Comparison of ENCODE assay signal across 3 worm cellular contexts in the genomic region with DNA sequence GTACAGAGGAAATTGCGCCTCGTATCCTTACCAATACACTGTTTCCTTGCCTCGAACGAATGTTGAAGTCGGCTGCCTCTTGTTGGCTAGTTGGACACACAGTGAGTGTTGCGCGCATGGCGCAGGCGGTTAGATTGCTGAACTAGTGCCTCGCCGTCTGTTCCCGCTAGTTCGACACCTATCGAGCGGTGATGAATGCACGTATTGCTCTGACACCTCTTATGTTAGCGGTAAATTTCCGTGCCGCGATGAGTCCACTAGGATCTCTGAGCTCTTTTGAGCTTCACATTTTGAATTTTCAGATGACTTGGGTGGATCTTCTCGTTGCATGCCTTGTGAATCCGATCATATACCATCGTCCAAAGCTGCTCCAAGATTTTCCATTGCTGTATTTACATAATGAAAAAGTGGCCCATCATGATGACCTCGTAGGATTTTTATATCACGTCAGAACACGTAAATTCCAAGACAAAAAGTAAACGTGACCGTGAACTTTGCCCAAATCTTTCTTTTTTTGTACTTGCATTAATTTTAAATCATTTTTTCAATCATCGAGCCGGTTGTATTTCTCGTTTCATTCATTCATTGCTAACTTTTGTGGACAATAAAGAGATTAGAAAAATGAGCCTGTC.
TF ChIP-seq lines count a peak whose summit lies in the region.

A gene (plus strand): TSS at position 341 of the 632 bp plus-strand sequence.

TF ChIP-seq in whole organism, L1 larva, 84 proteins besides CTCF, POLR2A, EP300 and RAD21 (continued from another document and continues in another):
- TF ChIP-seq unc-30 (tag; optimal IDR thresholded peaks at IDR 0.05; lab: Kevin White, UChicago) (no peak), sox-4 (tag; optimal IDR thresholded peaks at IDR 0.05; lab: Kevin White, UChicago) (no peak), tlp-1 (tag; optimal IDR thresholded peaks at IDR 0.05; lab: Kevin White, UChicago) (no peak), F16B12.6 (tag; optimal IDR thresholded peaks at IDR 0.05; lab: Kevin White, UChicago) (no peak), snpc-4 (tag; optimal IDR thresholded peaks at IDR 0.05; lab: Kevin White, UChicago) (no peak), zip-4 (GFP tag; optimal IDR thresholded peaks at IDR 0.05; lab: Kevin White, UChicago) (peak; percentile 5), hpl-2 (GFP tag; optimal IDR thresholded peaks at IDR 0.05; lab: Kevin White, UChicago) (no peak), egl-13 (tag; optimal IDR thresholded peaks at IDR 0.05; lab: Kevin White, UChicago) (peak; percentile 47), grh-1 (GFP tag; IDR thresholded peaks at IDR 0.05; lab: Robert Waterston, UW) (peak; percentile 11; the same call in 1 of the 2 replicates), elt-2 (tag; optimal IDR thresholded peaks at IDR 0.05; lab: Kevin White, UChicago) (peak; percentile 58), hlh-17 (GFP tag; optimal IDR thresholded peaks at IDR 0.05; lab: Kevin White, UChicago; ENCODE audit: borderline replicate concordance) (no peak), irx-1 (tag; optimal IDR thresholded peaks at IDR 0.05; lab: Kevin White, UChicago) (peak; percentile 45), ztf-4 (tag; optimal IDR thresholded peaks at IDR 0.05; lab: Kevin White, UChicago) (peak; percentile 61), lin-13 (GFP tag; optimal IDR thresholded peaks at IDR 0.05; lab: Kevin White, UChicago) (peak; percentile 11), nhr-71 (tag; optimal IDR thresholded peaks at IDR 0.05; lab: Kevin White, UChicago) (peak; percentile 80), nhr-77 (tag; optimal IDR thresholded peaks at IDR 0.05; lab: Kevin White, UChicago) (peak; percentile 35), skn-1 (tag; optimal IDR thresholded peaks at IDR 0.05; lab: Kevin White, UChicago) (peak; percentile 79), egl-27 (tag; optimal IDR thresholded peaks at IDR 0.05; lab: Kevin White, UChicago) (no peak), C04F5.9 (tag; optimal IDR thresholded peaks at IDR 0.05; lab: Kevin White, UChicago) (no peak), lin-15B (tag; optimal IDR thresholded peaks at IDR 0.05; lab: Kevin White, UChicago) (no peak), xbp-1 (tag; optimal IDR thresholded peaks at IDR 0.05; lab: Kevin White, UChicago) (peak; percentile 61), efl-3 (GFP tag; optimal IDR thresholded peaks at IDR 0.05; lab: Kevin White, UChicago) (peak; percentile 0), dpl-1 (GFP tag; optimal IDR thresholded peaks at IDR 0.05; lab: Kevin White, UChicago) (peak; percentile 43 to 54 (median 51)), mdl-1 (tag; optimal IDR thresholded peaks at IDR 0.05; lab: Kevin White, UChicago) (peak in 1 of 2 experiments; percentile 72), sptf-1 (tag; optimal IDR thresholded peaks at IDR 0.05; lab: Kevin White, UChicago) (no peak), unc-130 (tag; optimal IDR thresholded peaks at IDR 0.05; lab: Kevin White, UChicago) (peak; percentile 72), swsn-7 (tag; optimal IDR thresholded peaks at IDR 0.05; lab: Kevin White, UChicago) (peak; percentile 72), nhr-237 (tag; optimal IDR thresholded peaks at IDR 0.05; lab: Kevin White, UChicago) (no peak), Y116A8C.19 (tag; optimal IDR thresholded peaks at IDR 0.05; lab: Kevin White, UChicago; ENCODE audit: borderline replicate concordance) (no peak), tbx-2 (tag; optimal IDR thresholded peaks at IDR 0.05; lab: Kevin White, UChicago) (peak; percentile 41), unc-62 (GFP tag; optimal IDR thresholded peaks at IDR 0.05; lab: Kevin White, UChicago) (no peak), aly-2 (tag; optimal IDR thresholded peaks at IDR 0.05; lab: Kevin White, UChicago) (no peak), vab-15 (tag; optimal IDR thresholded peaks at IDR 0.05; lab: Kevin White, UChicago) (peak; percentile 3), fkh-10 (GFP tag; optimal IDR thresholded peaks at IDR 0.05; lab: Kevin White, UChicago) (no peak), isw-1 (GFP tag; IDR thresholded peaks at IDR 0.05; lab: Robert Waterston, UW) (no peak), zag-1 (tag; optimal IDR thresholded peaks at IDR 0.05; lab: Kevin White, UChicago) (no peak), unc-98 (GFP tag; IDR thresholded peaks at IDR 0.05; lab: Robert Waterston, UW) (no peak), ceh-82 (tag; optimal IDR thresholded peaks at IDR 0.05; lab: Kevin White, UChicago) (peak; percentile 47 to 67 (median 55)), ceh-90 (tag; optimal IDR thresholded peaks at IDR 0.05; lab: Kevin White, UChicago) (no peak), hlh-4 (tag; optimal IDR thresholded peaks at IDR 0.05; lab: Kevin White, UChicago) (no peak), lir-3 (tag; optimal IDR thresholded peaks at IDR 0.05; lab: Kevin White, UChicago; ENCODE audit: poor library complexity) (peak; percentile 39)

TF ChIP-seq in whole organism, L3 larva, 47 proteins besides CTCF, POLR2A, EP300 and RAD21 (continued from another document):
- no peak for TF ChIP-seq ceh-9 (tag; optimal IDR thresholded peaks at IDR 0.05; lab: Kevin White, UChicago)
- no peak for TF ChIP-seq zag-1 (tag; optimal IDR thresholded peaks at IDR 0.05; lab: Kevin White, UChicago)
- peak; percentile 60 for TF ChIP-seq nhr-23 (tag; optimal IDR thresholded peaks at IDR 0.05; lab: Kevin White, UChicago)
- TF ChIP-seq mml-1 (tag; optimal IDR thresholded peaks at IDR 0.05; lab: Kevin White, UChicago): no peak
- TF ChIP-seq mdl-1 (tag; optimal IDR thresholded peaks at IDR 0.05; lab: Kevin White, UChicago): no peak
- TF ChIP-seq aly-2 (tag; optimal IDR thresholded peaks at IDR 0.05; lab: Kevin White, UChicago): no peak
- peak; percentile 0 for TF ChIP-seq elt-1 (tag; optimal IDR thresholded peaks at IDR 0.05; lab: Kevin White, UChicago)
- TF ChIP-seq nhr-67 (tag; optimal IDR thresholded peaks at IDR 0.05; lab: Kevin White, UChicago): no peak
- TF ChIP-seq ztf-11 (tag; optimal IDR thresholded peaks at IDR 0.05; lab: Kevin White, UChicago): no peak
- TF ChIP-seq nhr-12 (tag; optimal IDR thresholded peaks at IDR 0.05; lab: Kevin White, UChicago): no peak
- TF ChIP-seq ZK546.5 (tag; optimal IDR thresholded peaks at IDR 0.05; lab: Kevin White, UChicago): no peak
- peak in 1 of 3 experiments; percentile 4 for TF ChIP-seq elt-3 (tag; optimal IDR thresholded peaks at IDR 0.05; lab: Kevin White, UChicago)
- TF ChIP-seq nhr-25 (tag; optimal IDR thresholded peaks at IDR 0.05; lab: Kevin White, UChicago): peak; percentile 65
- peak; percentile 96 for TF ChIP-seq lin-39 (tag; optimal IDR thresholded peaks at IDR 0.05; lab: Kevin White, UChicago)
- peak; percentile 75 for TF ChIP-seq ztf-4 (tag; optimal IDR thresholded peaks at IDR 0.05; lab: Kevin White, UChicago)
- TF ChIP-seq nhr-77 (tag; optimal IDR thresholded peaks at IDR 0.05; lab: Kevin White, UChicago): no peak
- TF ChIP-seq fos-1 (tag; optimal IDR thresholded peaks at IDR 0.05; lab: Kevin White, UChicago): no peak
- no peak for TF ChIP-seq fkh-10 (GFP tag; optimal IDR thresholded peaks at IDR 0.05; lab: Kevin White, UChicago)
- TF ChIP-seq ceh-28 (tag; optimal IDR thresholded peaks at IDR 0.05; lab: Kevin White, UChicago): no peak
- TF ChIP-seq pha-4 (tag; optimal IDR thresholded peaks at IDR 0.05; lab: Kevin White, UChicago): peak; percentile 78
- TF ChIP-seq ceh-16 (tag; optimal IDR thresholded peaks at IDR 0.05; lab: Kevin White, UChicago): peak; percentile 42
- peak; percentile 80 for TF ChIP-seq ama-1 (optimal IDR thresholded peaks at IDR 0.05; lab: Kevin White, UChicago)
- no peak for TF ChIP-seq jun-1 (tag; optimal IDR thresholded peaks at IDR 0.05; lab: Kevin White, UChicago)
- no peak for TF ChIP-seq unc-62 (GFP tag; optimal IDR thresholded peaks at IDR 0.05; lab: Kevin White, UChicago)
- TF ChIP-seq snpc-4 (tag; optimal IDR thresholded peaks at IDR 0.05; lab: Kevin White, UChicago): peak; percentile 45
- no peak for TF ChIP-seq nhr-28 (tag; optimal IDR thresholded peaks at IDR 0.05; lab: Kevin White, UChicago)
- TF ChIP-seq tbx-2 (tag; optimal IDR thresholded peaks at IDR 0.05; lab: Kevin White, UChicago): peak; percentile 78
- TF ChIP-seq fkh-2 (tag; optimal IDR thresholded peaks at IDR 0.05; lab: Kevin White, UChicago): no peak
- TF ChIP-seq daf-12 (tag; optimal IDR thresholded peaks at IDR 0.05; lab: Kevin White, UChicago): no peak
- TF ChIP-seq lin-15B (tag; optimal IDR thresholded peaks at IDR 0.05; lab: Kevin White, UChicago): peak; percentile 43

TF ChIP-seq in whole organism, young adult, 124 proteins besides CTCF, POLR2A, EP300 and RAD21 (continued from another document and continues in another):
- TF ChIP-seq hlh-12 (tag; optimal IDR thresholded peaks at IDR 0.05; lab: Kevin White, UChicago) (peak; percentile 81), nhr-80 (tag; optimal IDR thresholded peaks at IDR 0.05; lab: Kevin White, UChicago) (peak; percentile 42), snpc-1.3 (tag; optimal IDR thresholded peaks at IDR 0.05; lab: Kevin White, UChicago; ENCODE audit: insufficient read depth) (peak; percentile 85), egl-18 (GFP tag; IDR thresholded peaks at IDR 0.05; lab: Robert Waterston, UW) (peak; percentile 85; the same call in 1 of the 2 replicates), hrde-1 (tag; optimal IDR thresholded peaks at IDR 0.05; lab: Kevin White, UChicago; ENCODE audit: borderline replicate concordance) (peak; percentile 92), chd-7 (tag; optimal IDR thresholded peaks at IDR 0.05; lab: Kevin White, UChicago) (peak; percentile 92), lin-26 (GFP tag; IDR thresholded peaks at IDR 0.05; lab: Robert Waterston, UW) (peak; percentile 97), unc-62 (GFP tag; optimal IDR thresholded peaks at IDR 0.05; lab: Kevin White, UChicago) (peak; percentile 54), mes-4 (tag; optimal IDR thresholded peaks at IDR 0.05; lab: Kevin White, UChicago) (peak; percentile 84), F10E7.11 (tag; optimal IDR thresholded peaks at IDR 0.05; lab: Kevin White, UChicago) (peak; percentile 78), akir-1 (GFP tag; optimal IDR thresholded peaks at IDR 0.05; lab: Kevin White, UChicago) (peak; percentile 86), F39B2.1 (GFP tag; IDR thresholded peaks at IDR 0.05; lab: Robert Waterston, UW) (no peak), F23B12.7 (tag; optimal IDR thresholded peaks at IDR 0.05; lab: Kevin White, UChicago; ENCODE audit: insufficient read depth) (peak; percentile 73), C06A6.2 (GFP tag; conservative IDR thresholded peaks at IDR 0.05; lab: Robert Waterston, UW) (peak; percentile 65; the same call in 1 of the 2 replicates), let-526 (GFP tag; IDR thresholded peaks at IDR 0.05; lab: Robert Waterston, UW) (peak; percentile 90), nhr-27 (tag; optimal IDR thresholded peaks at IDR 0.05; lab: Kevin White, UChicago) (peak; percentile 31), pbrm-1 (GFP tag; IDR thresholded peaks at IDR 0.05; lab: Robert Waterston, UW) (peak; percentile 88), tlf-1 (GFP tag; optimal IDR thresholded peaks at IDR 0.05; lab: Kevin White, UChicago) (peak; percentile 49), snpc-3.4 (tag; optimal IDR thresholded peaks at IDR 0.05; lab: Kevin White, UChicago) (peak; percentile 78), zfh-2 (GFP tag; conservative IDR thresholded peaks at IDR 0.05; lab: Robert Waterston, UW) (no peak), cebp-1 (GFP tag; IDR thresholded peaks at IDR 0.05; lab: Robert Waterston, UW) (peak; percentile 72), cebp-1 (tag; optimal IDR thresholded peaks at IDR 0.05; lab: Kevin White, UChicago) (peak; percentile 85), atf-7 (tag; optimal IDR thresholded peaks at IDR 0.05; lab: Kevin White, UChicago) (peak; percentile 77), rcor-1 (GFP tag; IDR thresholded peaks at IDR 0.05; lab: Robert Waterston, UW) (peak; percentile 84), B0035.1 (tag; optimal IDR thresholded peaks at IDR 0.05; lab: Kevin White, UChicago) (peak; percentile 70), madf-3 (GFP tag; IDR thresholded peaks at IDR 0.05; lab: Robert Waterston, UW) (peak; percentile 86), ztf-18 (tag; optimal IDR thresholded peaks at IDR 0.05; lab: Kevin White, UChicago) (peak; percentile 81), pha-4 (tag; optimal IDR thresholded peaks at IDR 0.05; lab: Kevin White, UChicago) (no peak), ZK185.1 (tag; optimal IDR thresholded peaks at IDR 0.05; lab: Kevin White, UChicago; ENCODE audit: poor library complexity, severe bottlenecking) (peak; percentile 91), F37B4.10 (GFP tag; IDR thresholded peaks at IDR 0.05; lab: Robert Waterston, UW) (0 out of 2 replicates have a peak, but pooled peaks have one; percentile 81), dox-1 (GFP tag; IDR thresholded peaks at IDR 0.05; lab: Robert Waterston, UW) (peak; percentile 93; the same call in 1 of the 2 replicates), ztf-3 (GFP tag; optimal IDR thresholded peaks at IDR 0.05; lab: Kevin White, UChicago) (no peak), ceh-79 (tag; optimal IDR thresholded peaks at IDR 0.05; lab: Kevin White, UChicago) (peak; percentile 82), F49E8.2 (tag; optimal IDR thresholded peaks at IDR 0.05; lab: Kevin White, UChicago; ENCODE audit: insufficient read depth) (peak; percentile 84), ets-4 (GFP tag; optimal IDR thresholded peaks at IDR 0.05; lab: Kevin White, UChicago) (peak; percentile 82), ztf-28 (GFP tag; IDR thresholded peaks at IDR 0.05; lab: Robert Waterston, UW) (peak; percentile 88), madf-8 (GFP tag; conservative IDR thresholded peaks at IDR 0.05; lab: Robert Waterston, UW) (peak; percentile 37; the same call in 1 of the 2 replicates), ceh-40 (GFP tag; IDR thresholded peaks at IDR 0.05; lab: Robert Waterston, UW) (peak; percentile 78; the same call in 1 of the 2 replicates), Y67H2A.10 (GFP tag; conservative IDR thresholded peaks at IDR 0.05; lab: Robert Waterston, UW) (0 out of 2 replicates have a peak, but pooled peaks have one; percentile 56), Y95B8A.8 (GFP tag; IDR thresholded peaks at IDR 0.05; lab: Robert Waterston, UW) (peak; percentile 85; the same call in 1 of the 2 replicates), F55B11.4 (tag; optimal IDR thresholded peaks at IDR 0.05; lab: Kevin White, UChicago; ENCODE audit: borderline replicate concordance, insufficient read depth) (no peak), repo-1 (tag; optimal IDR thresholded peaks at IDR 0.05; lab: Kevin White, UChicago) (peak; percentile 94), F57A8.1 (GFP tag; optimal IDR thresholded peaks at IDR 0.05; lab: Kevin White, UChicago) (peak; percentile 74), lag-1 (GFP tag; IDR thresholded peaks at IDR 0.05; lab: Robert Waterston, UW) (no peak), ztf-25 (GFP tag; IDR thresholded peaks at IDR 0.05; lab: Robert Waterston, UW) (peak; percentile 87), ccch-3 (GFP tag; optimal IDR thresholded peaks at IDR 0.05; lab: Kevin White, UChicago) (peak; percentile 14), somi-1 (GFP tag; optimal IDR thresholded peaks at IDR 0.05; lab: Kevin White, UChicago) (peak; percentile 88), rec-8 (tag; optimal IDR thresholded peaks at IDR 0.05; lab: Kevin White, UChicago) (peak; percentile 91 to 96), B0261.1 (tag; optimal IDR thresholded peaks at IDR 0.05; lab: Kevin White, UChicago) (peak; percentile 99), him-1 (tag; optimal IDR thresholded peaks at IDR 0.05; lab: Kevin White, UChicago) (peak; percentile 97), bed-2 (GFP tag; IDR thresholded peaks at IDR 0.05; lab: Robert Waterston, UW) (peak; percentile 59; the same call in 1 of the 2 replicates), sea-2 (GFP tag; IDR thresholded peaks at IDR 0.05; lab: Robert Waterston, UW) (peak; percentile 74; the same call in 1 of the 2 replicates), ekl-4 (GFP tag; IDR thresholded peaks at IDR 0.05; lab: Robert Waterston, UW) (peak; percentile 89), let-607 (tag; optimal IDR thresholded peaks at IDR 0.05; lab: Kevin White, UChicago) (peak; percentile 54 to 76), lin-54 (GFP tag; optimal IDR thresholded peaks at IDR 0.05; lab: Kevin White, UChicago) (peak; percentile 81), hmg-20 (GFP tag; IDR thresholded peaks at IDR 0.05; lab: Robert Waterston, UW) (peak; percentile 71; the same call in 1 of the 2 replicates), B0019.2 (GFP tag; conservative IDR thresholded peaks at IDR 0.05; lab: Robert Waterston, UW) (peak; percentile 76), egrh-3 (GFP tag; IDR thresholded peaks at IDR 0.05; lab: Robert Waterston, UW) (peak; percentile 52), ceh-58 (GFP tag; IDR thresholded peaks at IDR 0.05; lab: Robert Waterston, UW) (0 out of 2 replicates have a peak, but pooled peaks have one; percentile 28)
